Fruit fly (Drosophila melanogaster) Kc167 (cell line): ENCODE data around the gene CG6738.

Experiments
- Sin3A ChIP-seq: fragments of >200 bp; optimal IDR thresholded peaks from 2 replicates; lab custom pipeline; 2018; ENCODE audit warnings: missing external identifiers
- h ChIP-seq: fragments of >200 bp; optimal IDR thresholded peaks from 3 replicates; lab custom pipeline; 2018; ENCODE audit warnings: missing external identifiers

DNA sequence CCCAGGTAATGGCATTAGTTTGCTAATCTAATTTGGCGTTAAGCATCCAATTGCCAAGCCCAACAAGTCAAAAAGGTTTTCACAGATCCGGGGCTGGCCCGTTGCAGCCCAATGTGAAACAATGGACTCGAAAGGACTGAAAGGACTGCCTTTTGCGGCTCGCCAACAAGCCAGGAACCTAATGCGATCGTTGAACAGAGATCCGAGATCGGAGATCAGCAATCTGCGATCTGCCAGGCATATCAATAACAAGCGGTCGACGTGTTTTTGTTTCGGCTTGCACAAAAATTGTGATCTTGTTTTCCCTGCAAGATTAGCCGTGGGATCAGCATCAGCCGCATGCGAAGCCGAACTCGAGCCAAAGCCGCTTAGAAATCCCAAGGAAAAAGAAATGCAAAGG, 30.3 kb downstream of the CG6738 start:
- TF ChIP-seq Sin3A (no peak), h (no peak)
